Worm (Caenorhabditis elegans): ENCODE results near the gene K10H10.5.

Gene K10H10.5

DNA sequence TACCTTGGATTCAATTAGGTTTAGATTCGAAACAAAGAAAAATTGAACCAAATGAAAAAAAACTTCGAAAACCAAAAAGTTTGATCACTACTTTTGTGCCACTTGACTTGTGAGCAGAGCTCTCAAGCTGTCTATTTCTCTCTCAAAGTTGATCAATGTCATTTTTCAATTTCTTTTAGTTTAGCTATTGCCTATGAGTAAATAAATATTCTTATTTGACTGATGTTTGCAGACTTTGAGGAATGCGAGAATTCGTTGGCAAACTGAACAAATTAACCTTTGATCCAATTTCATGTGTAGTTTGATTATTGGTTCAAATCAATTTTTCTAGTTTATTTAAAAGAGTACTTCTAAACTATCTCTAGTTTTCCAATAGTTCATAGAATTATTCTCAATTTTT is 17.7 kb upstream of the K10H10.5 start (continued):
- TF ChIP-seq K11D2.4 (GFP tag; IDR thresholded peaks at IDR 0.05): no peak
- TF ChIP-seq repo-1 (tag; optimal IDR thresholded peaks at IDR 0.05): no peak
- no peak for TF ChIP-seq egl-44 (GFP tag; IDR thresholded peaks at IDR 0.05)

DNA sequence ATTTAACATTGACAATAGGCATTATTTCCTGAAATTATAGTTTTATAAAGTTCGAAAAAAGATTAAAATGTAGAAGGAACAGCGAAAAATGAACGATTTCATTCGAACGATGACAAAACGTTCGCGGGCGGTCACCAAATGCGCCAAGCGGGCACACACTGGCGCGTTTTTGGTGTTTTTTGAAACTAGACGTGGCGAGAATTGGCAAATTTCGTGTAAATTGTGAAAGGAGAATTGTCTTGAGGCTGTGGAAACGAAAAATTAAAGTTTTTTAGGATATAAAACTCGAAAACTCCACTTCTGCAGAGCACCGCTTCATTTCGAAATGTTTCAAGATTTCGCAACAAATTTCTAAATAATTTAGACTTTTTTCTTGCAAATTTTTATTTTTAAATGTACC is 12.9 kb upstream of the K10H10.5 start, which contains the start of gene usp-14:
usp-14 (minus strand) TSS at position 28 of the 400 bp plus-strand sequence.
- TF ChIP-seq C17E4.6 (GFP tag; IDR thresholded peaks at IDR 0.05) (no peak), nfya-2 (GFP tag; IDR thresholded peaks at IDR 0.05) (no peak), mcd-1 (GFP tag; IDR thresholded peaks at IDR 0.05) (peak; percentile 78), mes-4 (tag; optimal IDR thresholded peaks at IDR 0.05) (no peak), hsf-1 (GFP tag; IDR thresholded peaks at IDR 0.05) (no peak), sdz-38 (tag; optimal IDR thresholded peaks at IDR 0.05) (no peak), nfya-1 (tag; optimal IDR thresholded peaks at IDR 0.05; ENCODE audit: borderline replicate concordance, insufficient read depth) (no peak), chd-7 (tag; optimal IDR thresholded peaks at IDR 0.05) (no peak), F57A8.1 (GFP tag; optimal IDR thresholded peaks at IDR 0.05) (no peak), lin-54 (GFP tag; optimal IDR thresholded peaks at IDR 0.05) (peak; percentile 82), F37B4.10 (GFP tag; IDR thresholded peaks at IDR 0.05) (no peak), let-607 (tag; optimal IDR thresholded peaks at IDR 0.05) (peak in 1 of 2 experiments; percentile 29), ceh-79 (tag; optimal IDR thresholded peaks at IDR 0.05) (no peak), mel-28 (tag; optimal IDR thresholded peaks at IDR 0.05; ENCODE audit: borderline replicate concordance) (no peak), tbp1 (GFP tag; optimal IDR thresholded peaks at IDR 0.05) (peak; percentile 49), lin-26 (GFP tag; IDR thresholded peaks at IDR 0.05) (no peak), nfyb-1 (GFP tag; IDR thresholded peaks at IDR 0.05) (peak; percentile 66), somi-1 (GFP tag; optimal IDR thresholded peaks at IDR 0.05) (no peak), lir-1 (GFP tag; conservative IDR thresholded peaks at IDR 0.05) (no peak), snpc-3.4 (tag; optimal IDR thresholded peaks at IDR 0.05) (no peak), ama-1 (optimal IDR thresholded peaks at IDR 0.05) (no peak), ama-1 (GFP tag; optimal IDR thresholded peaks at IDR 0.05) (no peak), tlf-1 (GFP tag; optimal IDR thresholded peaks at IDR 0.05) (peak; percentile 18), egl-18 (GFP tag; IDR thresholded peaks at IDR 0.05) (no peak), B0336.3 (GFP tag; IDR thresholded peaks at IDR 0.05) (peak; percentile 76; the same call in 1 of the 2 replicates), him-1 (tag; optimal IDR thresholded peaks at IDR 0.05) (no peak), snpc-1.1 (tag; optimal IDR thresholded peaks at IDR 0.05; ENCODE audit: insufficient read depth) (no peak), lag-1 (GFP tag; IDR thresholded peaks at IDR 0.05) (no peak), xnd-1 (tag; optimal IDR thresholded peaks at IDR 0.05) (peak; percentile 4), sea-2 (GFP tag; IDR thresholded peaks at IDR 0.05) (no peak), lsy-27 (tag; optimal IDR thresholded peaks at IDR 0.05; ENCODE audit: borderline replicate concordance, insufficient read depth) (no peak), Y79H2A.3 (GFP tag; conservative IDR thresholded peaks at IDR 0.05) (no peak), aptf-2 (GFP tag; conservative IDR thresholded peaks at IDR 0.05) (no peak), ccch-3 (GFP tag; optimal IDR thresholded peaks at IDR 0.05) (no peak), F39B2.1 (GFP tag; IDR thresholded peaks at IDR 0.05) (no peak), sptf-2 (GFP tag; optimal IDR thresholded peaks at IDR 0.05) (no peak), B0019.2 (GFP tag; conservative IDR thresholded peaks at IDR 0.05) (no peak), Y67H2A.10 (GFP tag; conservative IDR thresholded peaks at IDR 0.05) (no peak), ztf-18 (tag; optimal IDR thresholded peaks at IDR 0.05) (peak; percentile 93), lsl-1 (GFP tag; optimal IDR thresholded peaks at IDR 0.05) (peak; percentile 35), F55B11.4 (tag; optimal IDR thresholded peaks at IDR 0.05; ENCODE audit: borderline replicate concordance, insufficient read depth) (no peak), lin-40 (tag; optimal IDR thresholded peaks at IDR 0.05) (peak; percentile 56), Y95B8A.8 (GFP tag; IDR thresholded peaks at IDR 0.05) (no peak), attf-5 (GFP tag; optimal IDR thresholded peaks at IDR 0.05) (peak; percentile 74)
